Worm (Caenorhabditis elegans): Measurements from ENCODE around the gene C40A11.3.

The C40A11.3 gene

ce11 chrII:2190522-2190921 is 49.6 kb downstream of the C40A11.3 start:
- TF ChIP-seq mef-2 (tag; optimal IDR thresholded peaks at IDR 0.05) (no peak), pag-3 (tag; optimal IDR thresholded peaks at IDR 0.05; ENCODE audit: borderline replicate concordance, insufficient read depth) (no peak), efl-1 (optimal IDR thresholded peaks at IDR 0.05) (no peak), efl-1 (GFP tag; optimal IDR thresholded peaks at IDR 0.05 in 1 of 2) (peak in 1 of 2 experiments; percentile 82), lin-14 (GFP tag; optimal IDR thresholded peaks at IDR 0.05) (peak; percentile 19), hlh-17 (GFP tag; optimal IDR thresholded peaks at IDR 0.05; ENCODE audit: borderline replicate concordance) (no peak), lin-39 (tag; optimal IDR thresholded peaks at IDR 0.05) (no peak)

- TF ChIP-seq unc-86 (tag; optimal IDR thresholded peaks at IDR 0.05) (peak; percentile 1), tbx-2 (tag; optimal IDR thresholded peaks at IDR 0.05) (no peak), pag-3 (tag; optimal IDR thresholded peaks at IDR 0.05; ENCODE audit: borderline replicate concordance, insufficient read depth) (no peak), lin-14 (GFP tag; optimal IDR thresholded peaks at IDR 0.05) (peak; percentile 70)
Measured at ce11 chrII:2191383-2191782, 50.5 kb downstream of the C40A11.3 start.

- TF ChIP-seq Y116A8C.19 (tag; optimal IDR thresholded peaks at IDR 0.05; ENCODE audit: borderline replicate concordance) (no peak), sox-4 (tag; optimal IDR thresholded peaks at IDR 0.05) (no peak), nhr-19 (GFP tag; conservative IDR thresholded peaks at IDR 0.05) (no peak), zip-4 (GFP tag; optimal IDR thresholded peaks at IDR 0.05) (no peak), lin-15B (tag; optimal IDR thresholded peaks at IDR 0.05) (no peak), nhr-28 (tag; optimal IDR thresholded peaks at IDR 0.05) (no peak), blmp-1 (tag; optimal IDR thresholded peaks at IDR 0.05) (no peak), mep-1 (tag; optimal IDR thresholded peaks at IDR 0.05) (no peak), isw-1 (GFP tag; IDR thresholded peaks at IDR 0.05) (no peak), aly-2 (tag; optimal IDR thresholded peaks at IDR 0.05) (no peak), tbx-2 (tag; optimal IDR thresholded peaks at IDR 0.05) (no peak), nhr-90 (tag; optimal IDR thresholded peaks at IDR 0.05; ENCODE audit: poor library complexity) (no peak)
Measured at ce11 chrII:2192267-2192666, 51.4 kb downstream of the C40A11.3 start.
